Worm (Caenorhabditis elegans) whole organism, early embryonic: ENCODE results near the gene srsx-34.

Experiments used
- B0310.2 ChIP-seq: sonication (generic microtip); optimal IDR thresholded peaks from 2 replicates; lab custom pipeline; 2016; ENCODE audit warnings: mild to moderate bottlenecking, missing genetic modification characterization, missing compliant biosample characterization
- F13C5.2 ChIP-seq: sonication (generic microtip); optimal IDR thresholded peaks from 2 replicates; lab custom pipeline; 2017; ENCODE audit warnings: mild to moderate bottlenecking, missing genetic modification characterization, inconsistent platforms, missing compliant biosample characterization
- aly-1 ChIP-seq: sonication (generic microtip); optimal IDR thresholded peaks from 2 replicates; lab custom pipeline; 2016; ENCODE audit warnings: missing genetic modification characterization, missing compliant biosample characterization
- ama-1 ChIP-seq: fragments of 150-350 bp; optimal IDR thresholded peaks from 2 replicates; lab custom pipeline; 2014
- ceh-13 ChIP-seq: fragments of 200-800 bp; sonication (Bioruptor generic); optimal IDR thresholded peaks from 2 replicates; lab custom pipeline; 2018; ENCODE audit warnings: mild to moderate bottlenecking, missing genetic modification characterization, missing compliant biosample characterization
- ceh-36 ChIP-seq: sonication (generic microtip); optimal IDR thresholded peaks from 2 replicates; lab custom pipeline; 2016; ENCODE audit warnings: missing genetic modification characterization, inconsistent platforms, missing compliant biosample characterization
- ets-7 ChIP-seq: sonication (generic microtip); optimal IDR thresholded peaks from 2 replicates; lab custom pipeline; 2016; ENCODE audit warnings: missing genotype, missing genetic modification characterization, missing compliant biosample characterization
- flt-1 ChIP-seq: fragments of 200-800 bp; sonication (Bioruptor generic); IDR thresholded peaks from 2 replicates; pipeline ENCODE4 v1.3.6; 2022; ENCODE audit warnings: missing genetic modification characterization, missing compliant biosample characterization
- hmbx-1 ChIP-seq: sonication (generic microtip); optimal IDR thresholded peaks from 2 replicates; lab custom pipeline; 2016; ENCODE audit warnings: mild to moderate bottlenecking, missing genetic modification characterization, missing compliant biosample characterization
- hmg-4 ChIP-seq: fragments of 200-800 bp; sonication (Bioruptor generic); optimal IDR thresholded peaks from 2 replicates; lab custom pipeline; 2018; ENCODE audit warnings: mild to moderate bottlenecking, missing genetic modification characterization, missing compliant biosample characterization
- hnd-1 ChIP-seq: sonication (generic microtip); optimal IDR thresholded peaks from 2 replicates; lab custom pipeline; 2016; ENCODE audit warnings: missing genetic modification characterization, missing compliant biosample characterization
- pes-1 ChIP-seq: fragments of 200-800 bp; sonication (Bioruptor generic); IDR thresholded peaks from 2 replicates; pipeline ENCODE4 v1.3.6; 2022; ENCODE audit warnings: missing genetic modification reagents, missing genetic modification characterization, missing compliant biosample characterization
- scrt-1 ChIP-seq: fragments of 200-800 bp; sonication (Bioruptor generic); IDR thresholded peaks from 2 replicates; pipeline ENCODE4 v1.3.6; 2022; ENCODE audit warnings: missing genetic modification characterization, missing compliant biosample characterization
- sea-1 ChIP-seq: fragments of 200-800 bp; sonication (Bioruptor generic); conservative IDR thresholded peaks from 2 replicates; pipeline ENCODE4 v1.3.6; 2022; ENCODE audit warnings: missing genetic modification characterization, missing compliant biosample characterization
- tbx-11 ChIP-seq: fragments of 200-800 bp; sonication (Bioruptor generic); IDR thresholded peaks from 2 replicates; pipeline ENCODE4 v1.3.6; 2022; ENCODE audit warnings: missing genetic modification characterization, missing compliant biosample characterization
- tbx-37 ChIP-seq: fragments of 200-800 bp; sonication (Bioruptor generic); conservative IDR thresholded peaks from 2 replicates; pipeline ENCODE4 v1.3.6; 2022; ENCODE audit warnings: missing genetic modification reagents, missing genetic modification characterization, missing compliant biosample characterization
- tra-4 ChIP-seq: sonication (generic microtip); optimal IDR thresholded peaks from 2 replicates; lab custom pipeline; 2017; ENCODE audit warnings: missing genetic modification characterization, missing compliant biosample characterization

The srsx-34 gene

DNA sequence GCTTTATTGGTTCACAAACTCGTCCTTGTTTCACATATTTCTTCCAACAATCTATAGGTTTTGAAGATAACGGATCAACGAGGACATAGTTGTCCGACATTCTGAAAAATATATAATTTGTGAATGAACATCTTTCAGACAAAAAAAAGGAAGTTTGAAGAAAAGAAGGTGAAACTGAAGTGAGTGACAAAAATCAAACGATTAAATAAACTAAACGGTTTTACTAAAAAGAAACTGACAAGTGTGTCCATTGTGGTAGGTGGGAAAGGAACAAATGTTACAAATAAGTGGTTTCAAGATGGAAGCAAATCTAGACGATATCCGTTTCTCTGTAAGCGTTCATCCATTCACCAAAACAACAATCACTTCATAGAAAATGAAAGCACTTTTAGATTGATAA lies 26.6 kb downstream of the srsx-34 start, which contains the start of gene C25E10.12:
TSS of gene C25E10.12 (minus strand) at position 101 of the 400 bp plus-strand sequence.
- TF ChIP-seq B0310.2 (no peak), F13C5.2 (no peak), scrt-1 (no peak), sea-1 (GFP tag; lab: Robert Waterston, UW) (no peak), ets-7 (tag; lab: Kevin White, UChicago) (no peak), tbx-37 (GFP tag; lab: Robert Waterston, UW) (no peak)

DNA sequence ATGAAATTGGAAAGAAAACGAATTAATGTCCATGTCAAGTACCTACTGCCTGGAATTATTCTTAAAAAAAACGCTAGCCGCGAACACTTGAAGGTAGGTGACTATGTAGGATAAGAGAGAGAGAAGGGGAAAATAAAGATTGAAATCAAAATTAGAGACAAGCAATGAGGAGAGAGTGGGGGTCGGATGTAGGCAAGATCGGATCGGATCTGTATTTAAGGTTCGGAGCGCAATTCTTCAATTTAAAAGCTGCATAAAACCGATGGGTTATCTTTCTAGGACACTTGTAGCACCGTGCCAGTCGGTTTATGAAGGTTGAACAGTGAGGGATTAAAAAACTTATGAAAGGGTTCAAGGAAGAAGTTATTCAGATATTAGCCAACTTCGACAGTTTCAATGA lies 27.3 kb downstream of the srsx-34 start:
- TF ChIP-seq tra-4 (no peak), tbx-11 (no peak), hnd-1 (tag; lab: Kevin White, UChicago) (no peak), scrt-1 (no peak), sea-1 (GFP tag; lab: Robert Waterston, UW) (no peak), hmg-4 (GFP tag; lab: Kevin White, UChicago) (no peak), ets-7 (tag; lab: Kevin White, UChicago) (no peak), F13C5.2 (no peak), ama-1 (lab: Kevin White, UChicago) (no peak), tbx-37 (GFP tag; lab: Robert Waterston, UW) (no peak), flt-1 (GFP tag; lab: Robert Waterston, UW) (no peak), aly-1 (tag; lab: Kevin White, UChicago) (no peak), pes-1 (GFP tag; lab: Robert Waterston, UW) (no peak), ceh-36 (no peak), B0310.2 (no peak), hmbx-1 (tag; lab: Kevin White, UChicago) (no peak)

DNA sequence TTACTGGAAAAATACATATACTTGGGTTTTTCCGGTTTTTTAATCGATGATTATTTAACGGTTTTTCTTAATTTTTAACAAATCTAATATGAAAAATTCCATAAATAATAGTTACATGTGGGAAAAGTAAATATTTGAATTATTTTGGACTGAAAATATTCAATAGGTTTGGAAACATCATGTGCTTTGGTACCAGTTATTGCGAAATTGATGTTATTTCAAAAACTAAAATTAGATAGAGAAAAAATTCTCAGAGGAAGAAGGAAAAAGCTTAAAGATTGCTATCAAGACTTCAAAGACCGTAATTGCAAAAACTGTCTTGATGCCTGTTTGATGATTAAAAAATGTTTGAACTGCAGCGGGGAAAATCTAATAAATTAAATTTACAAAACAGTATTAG lies 29.2 kb downstream of the srsx-34 start:
- TF ChIP-seq tra-4 (no peak), tbx-11 (no peak), hnd-1 (tag; lab: Kevin White, UChicago) (no peak), F13C5.2 (no peak), tbx-37 (GFP tag; lab: Robert Waterston, UW) (no peak), aly-1 (tag; lab: Kevin White, UChicago) (no peak), ceh-13 (GFP tag; lab: Kevin White, UChicago) (no peak), B0310.2 (no peak), hmg-4 (GFP tag; lab: Kevin White, UChicago) (no peak), sea-1 (GFP tag; lab: Robert Waterston, UW) (no peak)

DNA sequence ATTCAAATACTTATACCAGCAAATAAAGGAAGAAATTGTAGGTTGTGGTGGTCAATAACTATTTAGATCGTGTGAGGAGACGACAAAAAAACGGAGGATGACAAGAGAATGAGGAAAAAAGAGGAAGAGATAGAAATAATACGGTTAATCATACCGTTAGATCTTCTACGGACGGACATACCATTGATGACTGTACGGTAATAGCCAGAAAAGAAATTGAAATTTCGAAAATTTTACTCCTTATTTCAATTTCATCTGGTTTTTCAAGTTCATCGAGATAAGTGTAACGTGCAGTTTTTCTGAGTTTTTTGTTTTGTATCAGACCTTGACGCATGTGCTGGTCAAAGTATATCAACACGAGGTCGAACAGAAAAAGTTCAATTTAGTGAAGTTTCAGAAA lies 30.1 kb downstream of the srsx-34 start:
- TF ChIP-seq hnd-1 (tag; lab: Kevin White, UChicago) = no peak
- TF ChIP-seq aly-1 (tag; lab: Kevin White, UChicago) = no peak
- TF ChIP-seq tra-4 = no peak
- no peak for TF ChIP-seq tbx-37 (GFP tag; lab: Robert Waterston, UW)
- no peak for TF ChIP-seq tbx-11
- no peak for TF ChIP-seq ets-7 (tag; lab: Kevin White, UChicago)
- no peak for TF ChIP-seq ceh-36
- TF ChIP-seq hmg-4 (GFP tag; lab: Kevin White, UChicago) = no peak
- no peak for TF ChIP-seq ama-1 (lab: Kevin White, UChicago)
- no peak for TF ChIP-seq hmbx-1 (tag; lab: Kevin White, UChicago)

DNA sequence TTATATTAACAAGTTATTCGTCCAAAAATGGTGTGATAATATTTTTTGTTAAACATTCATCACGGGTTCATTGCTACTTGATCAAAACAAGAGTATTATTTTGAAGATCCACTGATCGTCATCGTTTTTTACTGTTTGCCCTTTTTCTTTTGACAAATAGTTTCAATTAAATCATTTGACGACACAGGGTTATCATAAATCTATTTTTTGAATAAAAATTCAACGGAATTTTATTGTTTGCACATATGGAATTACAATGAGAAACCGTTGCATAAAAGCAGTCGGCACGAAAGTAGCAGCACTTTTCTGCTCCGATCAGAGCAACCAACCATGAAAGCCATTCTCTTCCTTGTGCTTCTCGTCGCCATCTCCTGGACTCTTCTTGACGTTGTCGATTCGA lies 31.9 kb downstream of the srsx-34 start, which contains the start of gene fip-2:
TSS of gene fip-2 (plus strand) at position 301 of the 400 bp plus-strand sequence.
- TF ChIP-seq hmbx-1 (tag; lab: Kevin White, UChicago) = no peak

DNA sequence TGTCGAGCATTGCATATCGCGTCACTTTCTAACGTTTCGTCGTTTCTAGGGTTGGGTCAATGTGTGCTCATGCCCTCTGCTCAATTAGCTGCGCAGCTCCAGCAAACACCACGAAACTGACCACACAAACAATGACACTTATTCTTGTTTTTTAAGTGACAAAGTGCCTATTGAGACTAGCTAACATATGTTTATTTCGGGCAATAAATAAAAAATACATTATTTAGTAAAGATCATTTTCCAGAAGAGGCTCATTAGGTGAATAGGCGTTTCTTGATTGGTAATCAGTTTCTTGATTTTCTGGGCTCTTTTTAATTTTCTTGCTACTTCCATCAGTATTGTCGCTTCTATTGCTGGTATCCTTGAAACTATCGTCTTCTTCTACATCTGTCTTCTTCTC lies 33.9 kb downstream of the srsx-34 start, which contains the start of gene T27E4.5:
TSS of gene T27E4.5 (minus strand) at position 101 of the 400 bp plus-strand sequence.
- TF ChIP-seq F13C5.2 (no peak), hmg-4 (GFP tag; lab: Kevin White, UChicago) (no peak), tbx-11 (no peak), scrt-1 (no peak), pes-1 (GFP tag; lab: Robert Waterston, UW) (no peak), ets-7 (tag; lab: Kevin White, UChicago) (no peak), B0310.2 (no peak), hnd-1 (tag; lab: Kevin White, UChicago) (no peak), hmbx-1 (tag; lab: Kevin White, UChicago) (no peak), aly-1 (tag; lab: Kevin White, UChicago) (no peak), ceh-36 (no peak), tbx-37 (GFP tag; lab: Robert Waterston, UW) (no peak), flt-1 (GFP tag; lab: Robert Waterston, UW) (no peak), sea-1 (GFP tag; lab: Robert Waterston, UW) (no peak), tra-4 (no peak), ceh-13 (GFP tag; lab: Kevin White, UChicago) (no peak)

DNA sequence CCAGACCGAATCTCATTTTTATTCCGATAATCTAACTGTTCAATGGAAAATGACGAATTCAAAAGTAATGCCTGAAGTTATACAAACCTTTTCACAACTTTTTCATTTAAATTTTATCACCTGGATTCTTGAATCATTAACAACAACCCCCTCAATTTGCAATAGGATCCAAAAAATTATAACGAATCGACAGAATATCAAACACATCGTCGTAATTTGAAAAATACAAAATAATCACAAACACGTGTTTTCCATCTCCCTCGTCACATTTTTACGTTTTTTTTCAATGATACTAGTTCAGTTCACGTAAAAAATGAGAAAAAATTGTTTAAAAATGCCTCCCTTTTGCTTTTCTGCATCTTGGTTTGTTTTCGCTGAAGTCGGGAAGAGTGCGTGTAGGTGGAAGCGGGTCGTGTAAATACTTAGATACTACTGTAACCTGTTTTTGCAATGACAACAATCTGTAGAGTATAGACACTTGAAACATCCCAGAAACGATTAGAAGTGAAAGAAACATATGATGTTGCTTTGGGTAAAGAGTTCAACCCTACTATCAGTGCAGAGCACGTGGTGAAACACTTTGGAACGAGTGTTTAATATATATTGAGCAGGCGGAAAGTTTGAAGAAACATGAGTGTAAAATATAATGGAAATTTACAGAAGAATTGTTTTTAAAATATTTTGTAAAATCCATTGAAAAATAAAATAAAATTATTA lies 37.7 kb downstream of the srsx-34 start, which contains the start of gene oac-50:
TSS of gene oac-50 (minus strand) at position 219 of the 717 bp plus-strand sequence.
- TF ChIP-seq ama-1 (lab: Kevin White, UChicago) (no peak), ceh-13 (GFP tag; lab: Kevin White, UChicago) (no peak), pes-1 (GFP tag; lab: Robert Waterston, UW) (no peak), hmg-4 (GFP tag; lab: Kevin White, UChicago) (no peak), ets-7 (tag; lab: Kevin White, UChicago) (no peak), tra-4 (no peak), hnd-1 (tag; lab: Kevin White, UChicago) (no peak), sea-1 (GFP tag; lab: Robert Waterston, UW) (no peak), hmbx-1 (tag; lab: Kevin White, UChicago) (no peak), flt-1 (GFP tag; lab: Robert Waterston, UW) (no peak), F13C5.2 (no peak), B0310.2 (no peak), aly-1 (tag; lab: Kevin White, UChicago) (no peak), ceh-36 (no peak), scrt-1 (no peak), tbx-37 (GFP tag; lab: Robert Waterston, UW) (no peak), tbx-11 (no peak)
